Worm (Caenorhabditis elegans) whole organism, early embryonic: ENCODE measurements around the gene sri-4.

ENCODE experiments used
- B0310.2 ChIP-seq: sonication (generic microtip); optimal IDR thresholded peaks from 2 replicates; lab custom pipeline; 2016; ENCODE audit warnings: mild to moderate bottlenecking, missing genetic modification characterization, missing compliant biosample characterization
- F13C5.2 ChIP-seq: sonication (generic microtip); optimal IDR thresholded peaks from 2 replicates; lab custom pipeline; 2017; ENCODE audit warnings: mild to moderate bottlenecking, missing genetic modification characterization, inconsistent platforms, missing compliant biosample characterization
- ama-1 ChIP-seq: fragments of 150-350 bp; optimal IDR thresholded peaks from 2 replicates; lab custom pipeline; 2014
- ets-7 ChIP-seq: sonication (generic microtip); optimal IDR thresholded peaks from 2 replicates; lab custom pipeline; 2016; ENCODE audit warnings: missing genotype, missing genetic modification characterization, missing compliant biosample characterization
- flt-1 ChIP-seq: fragments of 200-800 bp; sonication (Bioruptor generic); IDR thresholded peaks from 2 replicates; pipeline ENCODE4 v1.3.6; 2022; ENCODE audit warnings: missing genetic modification characterization, missing compliant biosample characterization
- hmbx-1 ChIP-seq: sonication (generic microtip); optimal IDR thresholded peaks from 2 replicates; lab custom pipeline; 2016; ENCODE audit warnings: mild to moderate bottlenecking, missing genetic modification characterization, missing compliant biosample characterization
- hmg-4 ChIP-seq: fragments of 200-800 bp; sonication (Bioruptor generic); optimal IDR thresholded peaks from 2 replicates; lab custom pipeline; 2018; ENCODE audit warnings: mild to moderate bottlenecking, missing genetic modification characterization, missing compliant biosample characterization
- hnd-1 ChIP-seq: sonication (generic microtip); optimal IDR thresholded peaks from 2 replicates; lab custom pipeline; 2016; ENCODE audit warnings: missing genetic modification characterization, missing compliant biosample characterization
- pes-1 ChIP-seq: fragments of 200-800 bp; sonication (Bioruptor generic); IDR thresholded peaks from 2 replicates; pipeline ENCODE4 v1.3.6; 2022; ENCODE audit warnings: missing genetic modification reagents, missing genetic modification characterization, missing compliant biosample characterization
- sea-1 ChIP-seq: fragments of 200-800 bp; sonication (Bioruptor generic); conservative IDR thresholded peaks from 2 replicates; pipeline ENCODE4 v1.3.6; 2022; ENCODE audit warnings: missing genetic modification characterization, missing compliant biosample characterization

ce11 chrV:702260-702659 is 45.9 kb upstream of the sri-4 start, which contains the start of gene srbc-37:
- TF ChIP-seq sea-1 (no peak), ama-1 (lab: Kevin White, UChicago) (no peak), hnd-1 (no peak), ets-7 (tag; lab: Kevin White, UChicago) (no peak), flt-1 (no peak), B0310.2 (tag; lab: Kevin White, UChicago) (no peak), pes-1 (GFP tag; lab: Robert Waterston, UW) (no peak), hmbx-1 (tag; lab: Kevin White, UChicago) (no peak), hmg-4 (GFP tag; lab: Kevin White, UChicago) (no peak), F13C5.2 (no peak)
